Worm (Caenorhabditis elegans) whole organism, late embryonic: ENCODE results near the gene F58H1.2.

Experiments
- ama-1 ChIP-seq: fragments of 150-350 bp; optimal IDR thresholded peaks from 2 replicates; lab custom pipeline; 2014
- ceh-22 ChIP-seq: sonication (generic microtip); optimal IDR thresholded peaks from 2 replicates; lab custom pipeline; 2017; ENCODE audit warnings: missing biosample characterization, missing genetic modification characterization
- ceh-24 ChIP-seq: sonication (generic microtip); optimal IDR thresholded peaks from 2 replicates; lab custom pipeline; 2016; ENCODE audit warnings: mild to moderate bottlenecking, missing genetic modification characterization, missing compliant biosample characterization
- dmd-4 ChIP-seq: sonication (generic microtip); optimal IDR thresholded peaks from 2 replicates; lab custom pipeline; 2016; ENCODE audit warnings: borderline replicate concordance, missing genetic modification characterization, missing compliant biosample characterization
- eyg-1 ChIP-seq: sonication (generic microtip); optimal IDR thresholded peaks from 2 replicates; lab custom pipeline; 2016; ENCODE audit warnings: missing genotype, missing genetic modification characterization, missing compliant biosample characterization
- madf-2 ChIP-seq: sonication (generic microtip); optimal IDR thresholded peaks from 2 replicates; lab custom pipeline; 2017; ENCODE audit warnings: missing genetic modification characterization, missing compliant biosample characterization
- nhr-11 ChIP-seq: fragments of 150-350 bp; optimal IDR thresholded peaks from 2 replicates; lab custom pipeline; 2014; ENCODE audit warnings: missing biosample characterization, missing genetic modification characterization
- odd-2 ChIP-seq: sonication (generic microtip); optimal IDR thresholded peaks from 2 replicates; lab custom pipeline; 2017; ENCODE audit warnings: antibody characterized with exemption, mild to moderate bottlenecking, missing genetic modification characterization, missing compliant biosample characterization
- pag-3 ChIP-seq: sonication (generic microtip); optimal IDR thresholded peaks from 2 replicates; lab custom pipeline; 2016; ENCODE audit warnings: missing compliant biosample characterization, missing genetic modification characterization, borderline replicate concordance
- pha-4 ChIP-seq: fragments of 150-350 bp; optimal IDR thresholded peaks from 2 replicates; lab custom pipeline; 2018; ENCODE audit warnings: missing biosample characterization, missing genetic modification reagents, missing genetic modification characterization
- tbx-2 ChIP-seq: sonication (generic microtip); optimal IDR thresholded peaks from 2 replicates; lab custom pipeline; 2016; ENCODE audit warnings: missing genetic modification characterization, missing compliant biosample characterization

DNA sequence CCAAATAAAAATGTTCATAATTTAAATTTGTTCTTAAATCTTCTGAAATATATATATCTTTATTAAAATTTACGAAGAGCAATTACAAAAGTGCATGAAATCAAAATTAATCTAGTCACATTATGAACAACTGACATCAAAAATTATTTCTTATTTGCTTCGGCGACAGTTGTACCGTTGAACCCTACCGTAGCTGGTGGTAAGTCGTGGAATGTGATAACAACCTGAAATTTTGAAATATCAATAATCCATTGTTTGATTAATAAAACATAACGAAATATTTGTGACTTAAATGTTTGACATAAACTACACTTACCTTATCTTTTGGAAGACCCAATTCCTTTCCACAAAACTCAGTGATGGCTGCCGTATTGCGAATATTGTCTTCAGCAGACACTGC lies 47.8 kb downstream of the F58H1.2 start:
- TF ChIP-seq madf-2 (tag; lab: Kevin White, UChicago) (no peak), ceh-22 (tag; lab: Kevin White, UChicago) (no peak), odd-2 (tag; lab: Kevin White, UChicago) (no peak), ama-1 (lab: Kevin White, UChicago) (no peak), tbx-2 (tag; lab: Kevin White, UChicago) (no peak), nhr-11 (tag; lab: Kevin White, UChicago) (no peak), pag-3 (tag; lab: Kevin White, UChicago) (no peak), eyg-1 (no peak), ceh-24 (tag; lab: Kevin White, UChicago) (no peak), dmd-4 (tag; lab: Kevin White, UChicago) (no peak), pha-4 (tag; lab: Kevin White, UChicago) (no peak)
